Fruit fly (Drosophila melanogaster) whole organism, embryonic: Measurements from ENCODE around the gene Usp10.
A peak's percentile ranks its signal among the peaks of the same experiment; 100 is the strongest.
"Not testable (repeated sequence)": the region's sequence is repeated elsewhere in the genome, so short reads cannot be mapped to it uniquely, and the experiment has no call there.

Source experiments
- Adf1 ChIP-seq: fragments of 200-800 bp; sonication (Bioruptor generic); IDR thresholded peaks from 2 replicates; pipeline ENCODE4 v1.3.6; 2022; ENCODE audit warnings: missing biosample characterization, missing genetic modification characterization
- CG10321 ChIP-seq: fragments of 200-800 bp; sonication (Bioruptor generic); IDR thresholded peaks from 2 replicates; pipeline ENCODE4 v1.3.6; 2022; ENCODE audit warnings: missing biosample characterization, missing genetic modification characterization
- CG10979 ChIP-seq: fragments of 200-800 bp; sonication (Bioruptor generic); optimal IDR thresholded peaks from 2 replicates; lab custom pipeline; 2018; ENCODE audit warnings: missing biosample characterization, mild to moderate bottlenecking, missing genetic modification characterization, moderate library complexity
- CG11560 ChIP-seq: fragments of 200-800 bp; sonication (Bioruptor generic); IDR thresholded peaks from 3 replicates; pipeline ENCODE4 v1.3.6; 2022; ENCODE audit warnings: missing biosample characterization, missing genetic modification characterization
- CG13894 ChIP-seq: fragments of 200-800 bp; sonication (Bioruptor generic); optimal IDR thresholded peaks from 3 replicates; lab custom pipeline; 2018; ENCODE audit warnings: missing biosample characterization, mild to moderate bottlenecking, missing genetic modification characterization, moderate library complexity
- CG15514 ChIP-seq: fragments of 200-800 bp; sonication (Bioruptor generic); optimal IDR thresholded peaks from 3 replicates; lab custom pipeline; 2017; ENCODE audit warnings: missing biosample characterization, missing genetic modification characterization, mild to moderate bottlenecking, moderate library complexity, missing genetic modification reagents
- CG16815 ChIP-seq: fragments of 200-800 bp; sonication (Bioruptor generic); optimal IDR thresholded peaks from 3 replicates; lab custom pipeline; 2017; ENCODE audit warnings: missing biosample characterization, mild to moderate bottlenecking, missing genetic modification characterization
- CG18619 ChIP-seq: fragments of 200-800 bp; sonication (Bioruptor generic); optimal IDR thresholded peaks from 3 replicates; lab custom pipeline; 2017; ENCODE audit warnings: missing biosample characterization, mild to moderate bottlenecking, missing genetic modification characterization
- CG2116 ChIP-seq: fragments of 200-800 bp; sonication (Bioruptor generic); optimal IDR thresholded peaks from 3 replicates; lab custom pipeline; 2018; ENCODE audit warnings: missing biosample characterization, mild to moderate bottlenecking, missing genetic modification characterization
- CG4404 ChIP-seq: fragments of 200-800 bp; sonication (Bioruptor generic); IDR thresholded peaks from 2 replicates; pipeline ENCODE4 v1.3.6; 2022; ENCODE audit warnings: missing biosample characterization, missing genetic modification characterization
- CG4854 ChIP-seq: fragments of 200-800 bp; sonication (Bioruptor generic); optimal IDR thresholded peaks from 2 replicates; lab custom pipeline; 2016; ENCODE audit warnings: missing biosample characterization, missing genetic modification characterization, inconsistent platforms
- CG8281 ChIP-seq: fragments of 200-800 bp; sonication (Bioruptor generic); optimal IDR thresholded peaks from 2 replicates; lab custom pipeline; 2018; ENCODE audit warnings: missing biosample characterization, mild to moderate bottlenecking, missing genetic modification characterization, moderate library complexity
- CG9876 ChIP-seq: fragments of 200-800 bp; sonication (Bioruptor generic); optimal IDR thresholded peaks from 2 replicates; lab custom pipeline; 2016; ENCODE audit warnings: missing biosample characterization, missing genetic modification characterization
- CTCF ChIP-seq: fragments of 200-800 bp; sonication (Bioruptor generic); optimal IDR thresholded peaks from 2 replicates; lab custom pipeline; 2017; ENCODE audit warnings: missing biosample characterization, mild to moderate bottlenecking, missing genetic modification characterization, moderate library complexity
- Dfd ChIP-seq, 2 experiments: fragments of >200 bp; optimal IDR thresholded peaks; 2 replicates each; lab custom pipeline; 2017; ENCODE audit warnings: missing biosample characterization in 2 of 2, missing genetic modification characterization in 2 of 2
- Dref ChIP-seq: fragments of 200-800 bp; sonication (Bioruptor generic); IDR thresholded peaks from 2 replicates; pipeline ENCODE4 v1.3.6; 2022; ENCODE audit warnings: missing biosample characterization, missing genetic modification characterization
- Fer3 ChIP-seq: fragments of 200-800 bp; sonication (Bioruptor generic); optimal IDR thresholded peaks from 2 replicates; lab custom pipeline; 2018; ENCODE audit warnings: missing biosample characterization, mild to moderate bottlenecking, missing genetic modification characterization, moderate library complexity
- Lpt ChIP-seq: fragments of >200 bp; optimal IDR thresholded peaks from 2 replicates; lab custom pipeline; 2018; ENCODE audit warnings: missing biosample characterization, missing genetic modification characterization
- Myb ChIP-seq: fragments of 200-800 bp; sonication (Bioruptor generic); optimal IDR thresholded peaks from 2 replicates; lab custom pipeline; 2016; ENCODE audit warnings: missing biosample characterization, missing genetic modification characterization
- Oli ChIP-seq: fragments of 200-800 bp; sonication (Bioruptor generic); optimal IDR thresholded peaks from 2 replicates; lab custom pipeline; 2018; ENCODE audit warnings: missing biosample characterization, mild to moderate bottlenecking, missing genetic modification characterization, moderate library complexity
- br ChIP-seq: fragments of >200 bp; optimal IDR thresholded peaks from 2 replicates; lab custom pipeline; 2017
- bsh ChIP-seq, 2 experiments: fragments of 200-800 bp; sonication (Bioruptor generic); optimal IDR thresholded peaks; 2 replicates each; lab custom pipeline; 2017 to 2018; ENCODE audit warnings: mild to moderate bottlenecking in 2 of 2, missing biosample characterization in 2 of 2, missing genetic modification characterization in 2 of 2, moderate library complexity in 1 of 2
- btn ChIP-seq: fragments of 200-800 bp; sonication (Bioruptor generic); optimal IDR thresholded peaks from 2 replicates; lab custom pipeline; 2016; ENCODE audit warnings: missing biosample characterization, missing genetic modification characterization
- cad ChIP-seq: fragments of >200 bp; optimal IDR thresholded peaks from 2 replicates; lab custom pipeline; 2017; ENCODE audit warnings: missing biosample characterization, missing genetic modification characterization
- caup ChIP-seq: fragments of 200-800 bp; sonication (Bioruptor generic); optimal IDR thresholded peaks from 3 replicates; lab custom pipeline; 2017; ENCODE audit warnings: missing biosample characterization, mild to moderate bottlenecking, missing genetic modification characterization, moderate library complexity; ENCODE audit not compliant: severe bottlenecking
- disco-r ChIP-seq: fragments of 200-800 bp; sonication (Bioruptor generic); optimal IDR thresholded peaks from 2 replicates; lab custom pipeline; 2016; ENCODE audit warnings: missing biosample characterization, missing genetic modification characterization
- gce ChIP-seq: fragments of 200-800 bp; sonication (Bioruptor generic); IDR thresholded peaks from 3 replicates; pipeline ENCODE4 v1.3.6; 2022; ENCODE audit warnings: missing biosample characterization, missing genetic modification characterization
- grau ChIP-seq: fragments of 200-800 bp; optimal IDR thresholded peaks from 3 replicates; lab custom pipeline; 2019; ENCODE audit warnings: missing biosample characterization, mild to moderate bottlenecking, missing genetic modification characterization, moderate library complexity
- gro ChIP-seq: fragments of 200-800 bp; sonication (Bioruptor generic); optimal IDR thresholded peaks from 2 replicates; lab custom pipeline; 2016; ENCODE audit warnings: missing biosample characterization, missing genetic modification characterization
- pan ChIP-seq, 4 experiments: fragments of >200 bp in 3 of 4; fragments of 200-800 bp in 1 of 4; sonication (Bioruptor generic) in 1 of 4; optimal IDR thresholded peaks in 3 of 4; IDR thresholded peaks in 1 of 4; 2 replicates each; pipeline versions ENCODE4 v1.3.6 to Lab custom; 2017 to 2022; ENCODE audit warnings: missing biosample characterization in 2 of 4, missing genetic modification characterization in 2 of 4, mixed read lengths in 1 of 4
- pita ChIP-seq: fragments of 200-800 bp; sonication (Bioruptor generic); optimal IDR thresholded peaks from 2 replicates; lab custom pipeline; 2017; ENCODE audit warnings: missing biosample characterization, mild to moderate bottlenecking, missing genetic modification characterization
- pzg ChIP-seq: fragments of 200-800 bp; sonication (Bioruptor generic); optimal IDR thresholded peaks from 3 replicates; lab custom pipeline; 2018; ENCODE audit warnings: missing biosample characterization, mild to moderate bottlenecking, missing genetic modification characterization, moderate library complexity
- sens ChIP-seq: fragments of 200-800 bp; sonication (Bioruptor generic); peaks from one replicate; lab custom pipeline; 2016; ENCODE audit warnings: missing biosample characterization, missing genetic modification characterization
- sug ChIP-seq: fragments of 200-800 bp; optimal IDR thresholded peaks from 2 replicates; lab custom pipeline; 2019; ENCODE audit warnings: missing biosample characterization, mild to moderate bottlenecking, missing genetic modification characterization, moderate library complexity
- tap ChIP-seq: fragments of 200-800 bp; optimal IDR thresholded peaks from 3 replicates; lab custom pipeline; 2019; ENCODE audit warnings: missing biosample characterization, mild to moderate bottlenecking, missing genetic modification characterization, moderate library complexity
- tll ChIP-seq, 2 experiments: fragments of 200-800 bp in 1 of 2; fragments of >200 bp in 1 of 2; sonication (Bioruptor generic) in 1 of 2; optimal IDR thresholded peaks; 2 replicates each; lab custom pipeline; 2017 to 2019; ENCODE audit warnings: missing biosample characterization in 2 of 2, missing genetic modification characterization in 2 of 2, mild to moderate bottlenecking in 1 of 2, moderate library complexity in 1 of 2

Usp10 gene

dm6 chr3L:857063-858015 is 14.4 kb upstream of the Usp10 start, which contains the start of gene dpr20 (continued):
- TF ChIP-seq caup (GFP tag; lab: Kevin White, UChicago) = peak; percentile 76
- TF ChIP-seq disco-r (GFP tag; lab: Kevin White, UChicago) = no peak
- TF ChIP-seq Dfd (GFP tag; optimal IDR thresholded peaks at IDR 0.05; lab: Kevin White, UChicago) = no peak
- TF ChIP-seq CG16815 = peak; percentile 64
- TF ChIP-seq Fer3 (tag; lab: Kevin White, UChicago) = peak; percentile 82
- TF ChIP-seq grau = peak; percentile 94
- peak; percentile 36 for TF ChIP-seq CG4854 (GFP tag; lab: Kevin White, UChicago)
- peak; percentile 24 for TF ChIP-seq tap (tag; lab: Kevin White, UChicago)
- no peak for TF ChIP-seq tll (GFP tag; optimal IDR thresholded peaks at IDR 0.05; lab: Kevin White, UChicago)
- peak; percentile 57; the same call in 1 of the 2 replicates for TF ChIP-seq CG4404 (GFP tag; lab: Robert Waterston, UW)
- peak; percentile 8 to 74 for TF ChIP-seq bsh (GFP tag; optimal IDR thresholded peaks at IDR 0.05; lab: Kevin White, UChicago)
- peak; percentile 53 for TF ChIP-seq Adf1 (GFP tag; lab: Robert Waterston, UW)
- TF ChIP-seq CG8281 (tag; lab: Kevin White, UChicago) = peak; percentile 40
- no peak for TF ChIP-seq CG2116
- peak; percentile 93 for TF ChIP-seq sens (GFP tag; lab: Kevin White, UChicago)
- no peak for TF ChIP-seq Lpt (GFP tag; lab: Kevin White, UChicago)
- peak; percentile 40 for TF ChIP-seq gro (GFP tag; lab: Kevin White, UChicago)
- TF ChIP-seq Dref (GFP tag; lab: Robert Waterston, UW) = no peak
- peak; percentile 90 for TF ChIP-seq CG13894 (tag; lab: Kevin White, UChicago)
- TF ChIP-seq CG10979 (tag; lab: Kevin White, UChicago) = peak; percentile 38
- peak; percentile 66 for TF ChIP-seq CG18619 (GFP tag; lab: Kevin White, UChicago)
- TF ChIP-seq CG9876 = peak; percentile 39
- peak; percentile 16 for TF ChIP-seq pzg (GFP tag; lab: Kevin White, UChicago)
- peak; percentile 82 for TF ChIP-seq gce (GFP tag; lab: Robert Waterston, UW)

- TF ChIP-seq Myb; cad (GFP tag; lab: Kevin White, UChicago); Oli (tag; lab: Kevin White, UChicago): not testable (repeated sequence)
Observed at dm6 chr3L:865096-865495, 6.6 kb upstream of the Usp10 start, which contains the start of gene CG12502. Gene CG12502 (plus strand): TSS chr3L:865396.

- TF ChIP-seq pita (peak; percentile 18), CTCF (peak; percentile 88), btn (no peak), CG15514 (GFP tag; lab: Kevin White, UChicago) (peak; percentile 88), CG11560 (tag; lab: Robert Waterston, UW) (no peak), br (lab: Kevin White, UChicago) (no peak), pan (optimal IDR thresholded peaks at IDR 0.05; lab: Kevin White, UChicago) (no peak), pan (GFP tag; optimal IDR thresholded peaks at IDR 0.05 in 1 of 2, IDR thresholded peaks at IDR 0.05 in 1 of 2) (no peak), CG10321 (GFP tag; lab: Robert Waterston, UW) (no peak), sug (tag; lab: Kevin White, UChicago) (no peak)
Observed at dm6 chr3L:868800-869199, 2.9 kb upstream of the Usp10 start.
